Worm (Caenorhabditis elegans) whole organism, young adult: ENCODE measurements around the gene taf-12.
A peak's percentile ranks its signal among the peaks of the same experiment; 100 is the strongest.

Experiments used
- B0261.1 ChIP-seq: sonication (generic microtip); optimal IDR thresholded peaks from 2 replicates; lab custom pipeline; 2016; ENCODE audit warnings: mild to moderate bottlenecking, missing genetic modification characterization, moderate library complexity, missing compliant biosample characterization
- C06A6.2 ChIP-seq: fragments of 200-800 bp; sonication (Bioruptor generic); conservative IDR thresholded peaks from 2 replicates; pipeline ENCODE4 v1.3.6; 2022; ENCODE audit warnings: missing genetic modification characterization, missing compliant biosample characterization
- F22D6.2 ChIP-seq: sonication (generic microtip); optimal IDR thresholded peaks from 2 replicates; lab custom pipeline; 2016; ENCODE audit warnings: mild to moderate bottlenecking, missing genetic modification characterization, missing compliant biosample characterization
- F23B12.7 ChIP-seq: sonication (generic microtip); optimal IDR thresholded peaks from 2 replicates; lab custom pipeline; 2017; ENCODE audit warnings: missing genetic modification characterization, mild to moderate bottlenecking, missing compliant biosample characterization, antibody characterized with exemption, moderate library complexity; ENCODE audit not compliant: insufficient read depth
- F33H1.4 ChIP-seq: fragments of 200-800 bp; sonication (Bioruptor generic); IDR thresholded peaks from 2 replicates; pipeline ENCODE4 v1.3.6; 2022; ENCODE audit warnings: missing genetic modification reagents, missing genetic modification characterization, missing compliant biosample characterization
- F49E8.2 ChIP-seq: sonication (generic microtip); optimal IDR thresholded peaks from 3 replicates; lab custom pipeline; 2017; ENCODE audit warnings: missing genetic modification characterization, mild to moderate bottlenecking, missing compliant biosample characterization, antibody characterized with exemption, moderate library complexity; ENCODE audit not compliant: insufficient read depth
- F52B5.7 ChIP-seq: sonication (generic microtip); optimal IDR thresholded peaks from 2 replicates; lab custom pipeline; 2016; ENCODE audit warnings: mild to moderate bottlenecking, missing genetic modification characterization, missing compliant biosample characterization
- F57A8.1 ChIP-seq: fragments of 200-800 bp; sonication (Bioruptor generic); optimal IDR thresholded peaks from 2 replicates; lab custom pipeline; 2018; ENCODE audit warnings: mild to moderate bottlenecking, missing genetic modification characterization, moderate library complexity, missing compliant biosample characterization
- F57C9.4 ChIP-seq: sonication (generic microtip); optimal IDR thresholded peaks from 2 replicates; lab custom pipeline; 2017; ENCODE audit warnings: mild to moderate bottlenecking, missing genetic modification characterization, missing compliant biosample characterization
- T07F8.4 ChIP-seq: sonication (generic microtip); optimal IDR thresholded peaks from 2 replicates; lab custom pipeline; 2016; ENCODE audit warnings: mild to moderate bottlenecking, missing genetic modification characterization, moderate library complexity, missing compliant biosample characterization
- T26A5.8 ChIP-seq: sonication (generic microtip); optimal IDR thresholded peaks from 2 replicates; lab custom pipeline; 2016; ENCODE audit warnings: missing genetic modification characterization, missing compliant biosample characterization
- Y95B8A.8 ChIP-seq: fragments of 200-800 bp; sonication (Bioruptor generic); IDR thresholded peaks from 2 replicates; pipeline ENCODE4 v1.3.6; 2022; ENCODE audit warnings: missing genetic modification reagents, missing genetic modification characterization, missing compliant biosample characterization
- ZK185.1 ChIP-seq: sonication (generic microtip); optimal IDR thresholded peaks from 2 replicates; lab custom pipeline; 2016; ENCODE audit warnings: mild to moderate bottlenecking, missing genetic modification characterization, missing compliant biosample characterization; ENCODE audit not compliant: poor library complexity, severe bottlenecking
- aptf-2 ChIP-seq: fragments of 200-800 bp; sonication (Bioruptor generic); conservative IDR thresholded peaks from 2 replicates; pipeline ENCODE4 v1.3.6; 2022; ENCODE audit warnings: missing genetic modification reagents, missing genetic modification characterization, missing compliant biosample characterization
- aptf-3 ChIP-seq: fragments of 200-800 bp; sonication (Bioruptor generic); IDR thresholded peaks from 2 replicates; pipeline ENCODE4 v1.3.6; 2022; ENCODE audit warnings: missing genetic modification characterization, missing compliant biosample characterization
- atf-7 ChIP-seq: sonication (generic microtip); optimal IDR thresholded peaks from 2 replicates; lab custom pipeline; 2017; ENCODE audit warnings: mild to moderate bottlenecking, missing genetic modification characterization, missing compliant biosample characterization
- athp-1 ChIP-seq: sonication (generic microtip); optimal IDR thresholded peaks from 2 replicates; lab custom pipeline; 2017; ENCODE audit warnings: mild to moderate bottlenecking, missing genetic modification characterization, missing compliant biosample characterization
- attf-5 ChIP-seq: fragments of 200-800 bp; sonication (Bioruptor generic); optimal IDR thresholded peaks from 2 replicates; lab custom pipeline; 2018; ENCODE audit warnings: mild to moderate bottlenecking, missing genetic modification characterization, missing compliant biosample characterization
- attf-6 ChIP-seq: fragments of 200-800 bp; sonication (Bioruptor generic); IDR thresholded peaks from 2 replicates; pipeline ENCODE4 v1.3.6; 2022; ENCODE audit warnings: missing genetic modification reagents, missing genetic modification characterization, missing compliant biosample characterization
- bed-1 ChIP-seq: fragments of 200-800 bp; sonication (Bioruptor generic); IDR thresholded peaks from 2 replicates; pipeline ENCODE4 v1.3.6; 2022; ENCODE audit warnings: missing genetic modification reagents, missing genetic modification characterization, missing compliant biosample characterization
- ccch-3 ChIP-seq: fragments of 200-800 bp; sonication (Bioruptor generic); optimal IDR thresholded peaks from 2 replicates; lab custom pipeline; 2018; ENCODE audit warnings: mild to moderate bottlenecking, missing genetic modification characterization, missing compliant biosample characterization
- cebp-2 ChIP-seq: fragments of 200-800 bp; sonication (Bioruptor generic); IDR thresholded peaks from 2 replicates; pipeline ENCODE4 v1.3.6; 2022; ENCODE audit warnings: missing genetic modification characterization, missing compliant biosample characterization
- ceh-100 ChIP-seq: fragments of 200-800 bp; sonication (Bioruptor generic); IDR thresholded peaks from 2 replicates; pipeline ENCODE4 v1.3.6; 2022; ENCODE audit warnings: missing genetic modification reagents, missing genetic modification characterization, missing compliant biosample characterization
- ceh-40 ChIP-seq: fragments of 200-800 bp; sonication (Bioruptor generic); IDR thresholded peaks from 2 replicates; pipeline ENCODE4 v1.3.6; 2022; ENCODE audit warnings: missing genetic modification characterization, missing compliant biosample characterization
- ceh-91 ChIP-seq: fragments of 200-800 bp; sonication (Bioruptor generic); IDR thresholded peaks from 2 replicates; pipeline ENCODE4 v1.3.6; 2022; ENCODE audit warnings: missing genetic modification reagents, missing genetic modification characterization, missing compliant biosample characterization
- egrh-3 ChIP-seq: fragments of 200-800 bp; sonication (Bioruptor generic); IDR thresholded peaks from 2 replicates; pipeline ENCODE4 v1.3.6; 2022; ENCODE audit warnings: missing genetic modification reagents, missing genetic modification characterization, missing compliant biosample characterization
- ekl-4 ChIP-seq: fragments of 200-800 bp; sonication (Bioruptor generic); IDR thresholded peaks from 2 replicates; pipeline ENCODE4 v1.3.6; 2022; ENCODE audit warnings: missing genetic modification reagents, missing genetic modification characterization, missing compliant biosample characterization
- gei-17 ChIP-seq: fragments of 200-800 bp; sonication (Bioruptor generic); optimal IDR thresholded peaks from 2 replicates; lab custom pipeline; 2018; ENCODE audit warnings: mild to moderate bottlenecking, missing genetic modification characterization, missing compliant biosample characterization
- hmg-1.2 ChIP-seq: fragments of 200-800 bp; sonication (Bioruptor generic); IDR thresholded peaks from 2 replicates; pipeline ENCODE4 v1.3.6; 2022; ENCODE audit warnings: missing genetic modification reagents, missing genetic modification characterization, missing compliant biosample characterization
- let-607 ChIP-seq, 2 experiments: fragments of 200-800 bp in 1 of 2; sonication (Bioruptor generic) in 1 of 2; sonication (generic microtip) in 1 of 2; optimal IDR thresholded peaks; 2 replicates each; lab custom pipeline; 2016 to 2018; ENCODE audit warnings: mild to moderate bottlenecking in 2 of 2, missing compliant biosample characterization in 2 of 2, missing genetic modification characterization in 2 of 2, moderate library complexity in 2 of 2, missing genotype in 1 of 2
- lir-1 ChIP-seq: fragments of 200-800 bp; sonication (Bioruptor generic); conservative IDR thresholded peaks from 2 replicates; pipeline ENCODE4 v1.3.6; 2022; ENCODE audit warnings: missing genetic modification reagents, missing genetic modification characterization, missing compliant biosample characterization
- lsy-27 ChIP-seq: sonication (generic microtip); optimal IDR thresholded peaks from 2 replicates; lab custom pipeline; 2017; ENCODE audit warnings: missing genetic modification characterization, mild to moderate bottlenecking, missing compliant biosample characterization, antibody characterized with exemption, missing genotype, borderline replicate concordance; ENCODE audit not compliant: insufficient read depth
- madf-10 ChIP-seq: sonication (generic microtip); optimal IDR thresholded peaks from 2 replicates; lab custom pipeline; 2016; ENCODE audit warnings: mild to moderate bottlenecking, missing genetic modification characterization, missing compliant biosample characterization
- madf-3 ChIP-seq: fragments of 200-800 bp; sonication (Bioruptor generic); IDR thresholded peaks from 2 replicates; pipeline ENCODE4 v1.3.6; 2022; ENCODE audit warnings: missing genetic modification reagents, missing genetic modification characterization, missing compliant biosample characterization
- nhr-179 ChIP-seq: sonication (generic microtip); optimal IDR thresholded peaks from 2 replicates; lab custom pipeline; 2016; ENCODE audit warnings: mild to moderate bottlenecking, missing genetic modification characterization, missing compliant biosample characterization
- nhr-80 ChIP-seq: sonication (generic microtip); optimal IDR thresholded peaks from 2 replicates; lab custom pipeline; 2016; ENCODE audit warnings: missing genetic modification characterization, missing compliant biosample characterization
- pbrm-1 ChIP-seq: fragments of 200-800 bp; sonication (Bioruptor generic); IDR thresholded peaks from 2 replicates; pipeline ENCODE4 v1.3.6; 2022; ENCODE audit warnings: missing genetic modification reagents, missing genetic modification characterization, missing compliant biosample characterization
- repo-1 ChIP-seq: sonication (generic microtip); optimal IDR thresholded peaks from 2 replicates; lab custom pipeline; 2017; ENCODE audit warnings: mild to moderate bottlenecking, missing genetic modification characterization, missing compliant biosample characterization
- sdz-38 ChIP-seq: sonication (generic microtip); optimal IDR thresholded peaks from 2 replicates; lab custom pipeline; 2016; ENCODE audit warnings: missing genotype, missing genetic modification characterization, missing compliant biosample characterization
- snpc-1.3 ChIP-seq: sonication (generic microtip); optimal IDR thresholded peaks from 2 replicates; lab custom pipeline; 2017; ENCODE audit warnings: missing genetic modification characterization, mild to moderate bottlenecking, missing compliant biosample characterization, antibody characterized with exemption, moderate library complexity, missing genotype, missing genetic modification reagents; ENCODE audit not compliant: insufficient read depth
- somi-1 ChIP-seq: fragments of 200-800 bp; sonication (Bioruptor generic); optimal IDR thresholded peaks from 2 replicates; lab custom pipeline; 2018; ENCODE audit warnings: mild to moderate bottlenecking, missing genetic modification characterization, missing compliant biosample characterization
- tbx-9 ChIP-seq: sonication (generic microtip); optimal IDR thresholded peaks from 2 replicates; lab custom pipeline; 2016; ENCODE audit warnings: borderline replicate concordance, missing genetic modification characterization, inconsistent platforms, missing compliant biosample characterization
- tlf-1 ChIP-seq: fragments of 200-800 bp; sonication (Bioruptor generic); optimal IDR thresholded peaks from 2 replicates; lab custom pipeline; 2018; ENCODE audit warnings: mild to moderate bottlenecking, missing genetic modification characterization, missing compliant biosample characterization
- unc-130 ChIP-seq: sonication (generic microtip); optimal IDR thresholded peaks from 2 replicates; lab custom pipeline; 2016; ENCODE audit warnings: missing genetic modification reagents, missing genetic modification characterization, missing compliant biosample characterization
- zfh-2 ChIP-seq: fragments of 200-800 bp; sonication (Bioruptor generic); conservative IDR thresholded peaks from 2 replicates; pipeline ENCODE4 v1.3.6; 2022; ENCODE audit warnings: missing genetic modification reagents, missing genetic modification characterization, missing compliant biosample characterization
- ztf-18 ChIP-seq: sonication (generic microtip); optimal IDR thresholded peaks from 2 replicates; lab custom pipeline; 2016; ENCODE audit warnings: missing genotype, mild to moderate bottlenecking, missing genetic modification characterization, missing compliant biosample characterization
- ztf-26 ChIP-seq: sonication (generic microtip); optimal IDR thresholded peaks from 2 replicates; lab custom pipeline; 2017; ENCODE audit warnings: missing genetic modification characterization, missing compliant biosample characterization
- ztf-3 ChIP-seq: fragments of 200-800 bp; sonication (Bioruptor generic); optimal IDR thresholded peaks from 2 replicates; lab custom pipeline; 2018; ENCODE audit warnings: mild to moderate bottlenecking, missing genetic modification characterization, missing compliant biosample characterization

The taf-12 gene

ce11 chrIII:11871617-11872016 lies 2.5 kb upstream of the taf-12 start:
- TF ChIP-seq let-607 (tag; optimal IDR thresholded peaks at IDR 0.05; lab: Kevin White, UChicago), result no peak
- TF ChIP-seq tbx-9, result no peak
- no peak for TF ChIP-seq ZK185.1 (tag; lab: Kevin White, UChicago)
- TF ChIP-seq egrh-3 (GFP tag; lab: Robert Waterston, UW), result peak; percentile 9; the same call in 1 of the 2 replicates
- no peak for TF ChIP-seq ztf-3 (GFP tag; lab: Kevin White, UChicago)
- TF ChIP-seq repo-1 (tag; lab: Kevin White, UChicago), result no peak
- TF ChIP-seq athp-1 (tag; lab: Kevin White, UChicago), result no peak
- TF ChIP-seq zfh-2 (GFP tag; lab: Robert Waterston, UW), result peak; percentile 54
- TF ChIP-seq ztf-26 (tag; lab: Kevin White, UChicago), result no peak
- TF ChIP-seq ztf-18, result no peak
- no peak for TF ChIP-seq C06A6.2 (GFP tag; lab: Robert Waterston, UW)
- TF ChIP-seq F33H1.4 (GFP tag; lab: Robert Waterston, UW), result no peak
- TF ChIP-seq ceh-91, result no peak
- no peak for TF ChIP-seq F52B5.7
- no peak for TF ChIP-seq T26A5.8
- no peak for TF ChIP-seq ccch-3
- no peak for TF ChIP-seq snpc-1.3 (tag; lab: Kevin White, UChicago)
- TF ChIP-seq tlf-1 (GFP tag; lab: Kevin White, UChicago), result no peak
- no peak for TF ChIP-seq lir-1 (GFP tag; lab: Robert Waterston, UW)
- TF ChIP-seq aptf-2 (GFP tag; lab: Robert Waterston, UW), result no peak
- TF ChIP-seq F23B12.7 (tag; lab: Kevin White, UChicago), result no peak
- no peak for TF ChIP-seq unc-130
- no peak for TF ChIP-seq hmg-1.2 (GFP tag; lab: Robert Waterston, UW)
- 0 out of 2 replicates have a peak, but pooled peaks have one; percentile 79 for TF ChIP-seq bed-1 (GFP tag; lab: Robert Waterston, UW)
- TF ChIP-seq aptf-3 (GFP tag; lab: Robert Waterston, UW), result 0 out of 2 replicates have a peak, but pooled peaks have one; percentile 19
- no peak for TF ChIP-seq Y95B8A.8 (GFP tag; lab: Robert Waterston, UW)
- no peak for TF ChIP-seq F57A8.1 (GFP tag; lab: Kevin White, UChicago)
- no peak for TF ChIP-seq cebp-2 (GFP tag; lab: Robert Waterston, UW)
- no peak for TF ChIP-seq lsy-27 (tag; lab: Kevin White, UChicago)

- TF ChIP-seq attf-6 (GFP tag; lab: Robert Waterston, UW) (no peak), nhr-179 (tag; lab: Kevin White, UChicago) (no peak), pbrm-1 (GFP tag; lab: Robert Waterston, UW) (peak; percentile 28; the same call in 1 of the 2 replicates), sdz-38 (no peak), madf-3 (GFP tag; lab: Robert Waterston, UW) (no peak), nhr-80 (peak; percentile 88), F57C9.4 (no peak), somi-1 (peak; percentile 44), atf-7 (tag; lab: Kevin White, UChicago) (no peak), B0261.1 (tag; lab: Kevin White, UChicago) (no peak), T07F8.4 (tag; lab: Kevin White, UChicago) (no peak), F22D6.2 (tag; lab: Kevin White, UChicago) (peak; percentile 4), ztf-26 (tag; lab: Kevin White, UChicago) (peak; percentile 18), zfh-2 (GFP tag; lab: Robert Waterston, UW) (peak; percentile 93), aptf-2 (GFP tag; lab: Robert Waterston, UW) (peak; percentile 51; the same call in 1 of the 2 replicates), ekl-4 (GFP tag; lab: Robert Waterston, UW) (no peak), madf-10 (tag; lab: Kevin White, UChicago) (peak; percentile 59), egrh-3 (GFP tag; lab: Robert Waterston, UW) (no peak), gei-17 (GFP tag; lab: Kevin White, UChicago) (no peak), F49E8.2 (tag; lab: Kevin White, UChicago) (no peak), attf-5 (GFP tag; lab: Kevin White, UChicago) (peak; percentile 92), ceh-100 (GFP tag; lab: Robert Waterston, UW) (peak; percentile 62; the same call in 1 of the 2 replicates), let-607 (tag; optimal IDR thresholded peaks at IDR 0.05; lab: Kevin White, UChicago) (peak; percentile 14 to 16), snpc-1.3 (tag; lab: Kevin White, UChicago) (no peak), ceh-40 (0 out of 2 replicates have a peak, but pooled peaks have one; percentile 28)
These were observed 928 bp upstream of the taf-12 start for ce11 chrIII:11870009-11870408.
